Fruit fly (Drosophila melanogaster) whole organism, embryonic: ENCODE measurements around the gene grnd.

Source experiments
- Asciz ChIP-seq: fragments of 200-800 bp; sonication (Bioruptor generic); optimal IDR thresholded peaks from 2 replicates; lab custom pipeline; 2017; ENCODE audit warnings: missing biosample characterization, mild to moderate bottlenecking, missing genetic modification characterization, missing genetic modification reagents
- Atf-2 ChIP-seq: fragments of 200-800 bp; sonication (Bioruptor generic); optimal IDR thresholded peaks from 2 replicates; lab custom pipeline; 2016; ENCODE audit warnings: missing biosample characterization, missing genetic modification characterization
- CG11560 ChIP-seq: fragments of 200-800 bp; sonication (Bioruptor generic); IDR thresholded peaks from 3 replicates; pipeline ENCODE4 v1.3.6; 2022; ENCODE audit warnings: missing biosample characterization, missing genetic modification characterization
- CG1647 ChIP-seq: fragments of 200-800 bp; sonication (Bioruptor generic); optimal IDR thresholded peaks from 3 replicates; lab custom pipeline; 2016; ENCODE audit warnings: missing biosample characterization, missing genetic modification characterization
- gsb-n ChIP-seq: fragments of 200-800 bp; sonication (Bioruptor generic); optimal IDR thresholded peaks from 3 replicates; lab custom pipeline; 2018; ENCODE audit warnings: missing biosample characterization, mild to moderate bottlenecking, missing genetic modification characterization
- trem ChIP-seq: fragments of 200-800 bp; optimal IDR thresholded peaks from 3 replicates; lab custom pipeline; 2019; ENCODE audit warnings: missing biosample characterization, mild to moderate bottlenecking, missing genetic modification characterization, moderate library complexity

dm6 chr2L:18448639-18449430, 36.4 kb upstream of the grnd start, which contains the start of gene ncm:
- no peak for TF ChIP-seq CG11560 (tag; lab: Robert Waterston, UW)
- TF ChIP-seq Asciz (GFP tag; lab: Kevin White, UChicago), result no peak
- TF ChIP-seq trem, result peak; percentile 54
- no peak for TF ChIP-seq CG1647
- TF ChIP-seq Atf-2 (GFP tag; lab: Kevin White, UChicago), result no peak
- TF ChIP-seq gsb-n, result no peak
